Worm (Caenorhabditis elegans) whole organism, L4/young adult: ENCODE measurements around the gene sel-5.

Source experiments
- W03F9.2 ChIP-seq: fragments of 150-350 bp; optimal IDR thresholded peaks from 2 replicates; lab custom pipeline; 2014; ENCODE audit warnings: missing biosample characterization, missing genetic modification characterization
- dao-5 ChIP-seq: sonication (generic microtip); optimal IDR thresholded peaks from 2 replicates; lab custom pipeline; 2016; ENCODE audit warnings: missing genotype, missing genetic modification characterization, moderate library complexity, missing compliant biosample characterization

DNA sequence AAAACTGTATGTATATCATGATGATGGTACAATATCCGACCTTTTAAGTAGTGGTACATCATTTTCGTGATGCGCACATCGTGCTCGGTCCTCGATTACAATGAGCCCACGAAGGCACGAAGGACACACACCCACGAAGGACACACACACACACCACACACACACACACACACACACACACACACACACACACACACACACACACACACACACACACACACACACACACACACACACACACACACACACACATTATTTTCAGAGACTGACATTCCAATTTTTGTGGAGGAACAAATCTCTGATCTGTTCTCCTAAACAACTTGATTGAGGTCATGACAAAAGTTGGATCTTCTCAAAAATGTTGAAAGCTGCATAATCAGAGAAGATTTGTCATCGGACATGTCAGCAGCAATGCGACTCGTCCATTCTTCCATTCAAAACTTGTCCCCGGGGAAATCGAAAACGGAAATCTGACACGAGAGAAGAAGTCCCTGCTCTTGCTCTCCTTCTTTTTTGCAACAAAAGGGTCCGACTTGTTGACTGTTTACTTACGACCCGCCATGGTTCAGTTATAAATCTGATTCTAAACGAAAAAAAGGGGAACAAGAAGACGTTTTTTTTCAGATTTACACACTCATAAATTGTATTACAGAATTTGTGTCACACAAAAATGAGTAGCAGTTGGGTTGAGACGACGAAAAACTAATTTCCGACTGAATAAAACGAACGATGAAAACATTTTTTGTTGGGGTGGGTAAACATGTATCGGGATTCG lies 48.1 kb upstream of the sel-5 start:
- TF ChIP-seq W03F9.2 (no peak), dao-5 (no peak)
